Worm (Caenorhabditis elegans) whole organism, midembryonic: Measurements from ENCODE around the gene C25E10.12.

ENCODE experiments used
- T22C8.4 ChIP-seq: fragments of 200-800 bp; sonication (Bioruptor generic); IDR thresholded peaks from 2 replicates; pipeline ENCODE4 v1.3.6; 2022; ENCODE audit warnings: missing genetic modification characterization, missing compliant biosample characterization
- cog-1 ChIP-seq: sonication (generic microtip); optimal IDR thresholded peaks from 2 replicates; lab custom pipeline; 2016; ENCODE audit warnings: missing genetic modification characterization, missing compliant biosample characterization
- flt-1 ChIP-seq: fragments of 200-800 bp; sonication (Bioruptor generic); IDR thresholded peaks from 2 replicates; pipeline ENCODE4 v1.3.6; 2022; ENCODE audit warnings: missing genetic modification characterization, missing compliant biosample characterization
- klf-2 ChIP-seq: fragments of 200-800 bp; sonication (Bioruptor generic); conservative IDR thresholded peaks from 2 replicates; pipeline ENCODE4 v1.3.6; 2022; ENCODE audit warnings: missing genetic modification reagents, missing genetic modification characterization, missing compliant biosample characterization
- med-1 ChIP-seq: sonication (generic microtip); optimal IDR thresholded peaks from 2 replicates; lab custom pipeline; 2017; ENCODE audit warnings: missing genetic modification characterization, mild to moderate bottlenecking, missing compliant biosample characterization, antibody characterized with exemption, missing genetic modification reagents; ENCODE audit not compliant: insufficient read depth
- ref-1 ChIP-seq: fragments of 200-800 bp; sonication (Bioruptor generic); conservative IDR thresholded peaks from 2 replicates; pipeline ENCODE4 v1.3.6; 2022; ENCODE audit warnings: missing genetic modification reagents, missing genetic modification characterization, missing compliant biosample characterization
- tab-1 ChIP-seq: fragments of 200-800 bp; sonication (Bioruptor generic); IDR thresholded peaks from 2 replicates; pipeline ENCODE4 v1.3.6; 2022; ENCODE audit warnings: missing genetic modification characterization, missing compliant biosample characterization
- ztf-23 ChIP-seq: fragments of 200-800 bp; sonication (Bioruptor generic); IDR thresholded peaks from 2 replicates; pipeline ENCODE4 v1.3.6; 2022; ENCODE audit warnings: missing genetic modification reagents, missing genetic modification characterization, missing compliant biosample characterization
- ztf-29 ChIP-seq: fragments of 200-800 bp; sonication (Bioruptor generic); IDR thresholded peaks from 2 replicates; pipeline ENCODE4 v1.3.6; 2022; ENCODE audit warnings: missing genetic modification reagents, missing genetic modification characterization, missing compliant biosample characterization

DNA sequence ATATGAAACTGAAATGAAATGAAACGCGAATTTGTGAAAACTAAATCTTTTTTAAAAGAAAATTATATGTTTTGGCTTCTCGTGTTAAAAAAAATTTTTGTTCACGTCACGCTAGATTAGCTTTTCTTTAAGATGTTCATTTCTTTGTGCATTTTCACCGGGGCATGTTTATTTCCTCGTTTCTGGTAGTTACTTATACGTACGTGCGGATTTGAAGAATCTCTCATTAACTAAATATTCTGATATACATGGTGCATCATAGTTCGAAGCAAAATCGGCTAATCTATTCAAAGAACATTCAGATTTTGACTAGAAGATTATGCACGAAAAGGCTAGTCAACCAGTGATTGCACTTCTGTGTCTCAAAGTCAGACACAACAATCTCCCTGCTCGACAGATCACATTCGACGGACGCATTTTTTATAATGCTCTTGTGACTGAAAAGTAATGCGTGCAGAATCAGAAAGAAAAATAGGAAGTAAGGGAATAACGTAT is 14.6 kb downstream of the C25E10.12 start, which contains the start of gene C25E10.17:
- TF ChIP-seq ztf-23 (GFP tag; lab: Robert Waterston, UW) = no peak
- no peak for TF ChIP-seq klf-2 (GFP tag; lab: Robert Waterston, UW)
- no peak for TF ChIP-seq ztf-29
- TF ChIP-seq flt-1 (GFP tag; lab: Robert Waterston, UW) = no peak
- no peak for TF ChIP-seq cog-1 (tag; lab: Kevin White, UChicago)
- TF ChIP-seq med-1 (GFP tag; lab: Kevin White, UChicago) = no peak
- no peak for TF ChIP-seq tab-1
- TF ChIP-seq ref-1 (GFP tag; lab: Robert Waterston, UW) = no peak
- no peak for TF ChIP-seq T22C8.4 (GFP tag; lab: Robert Waterston, UW)
